Worm (Caenorhabditis elegans) whole organism, midembryonic: Measurements from ENCODE around the gene frpr-5.

Source experiments
- T22C8.4 ChIP-seq: fragments of 200-800 bp; sonication (Bioruptor generic); IDR thresholded peaks from 2 replicates; pipeline ENCODE4 v1.3.6; 2022; ENCODE audit warnings: missing genetic modification characterization, missing compliant biosample characterization
- cog-1 ChIP-seq: sonication (generic microtip); optimal IDR thresholded peaks from 2 replicates; lab custom pipeline; 2016; ENCODE audit warnings: missing genetic modification characterization, missing compliant biosample characterization
- flt-1 ChIP-seq: fragments of 200-800 bp; sonication (Bioruptor generic); IDR thresholded peaks from 2 replicates; pipeline ENCODE4 v1.3.6; 2022; ENCODE audit warnings: missing genetic modification characterization, missing compliant biosample characterization
- klf-2 ChIP-seq: fragments of 200-800 bp; sonication (Bioruptor generic); conservative IDR thresholded peaks from 2 replicates; pipeline ENCODE4 v1.3.6; 2022; ENCODE audit warnings: missing genetic modification reagents, missing genetic modification characterization, missing compliant biosample characterization
- med-1 ChIP-seq: sonication (generic microtip); optimal IDR thresholded peaks from 2 replicates; lab custom pipeline; 2017; ENCODE audit warnings: missing genetic modification characterization, mild to moderate bottlenecking, missing compliant biosample characterization, antibody characterized with exemption, missing genetic modification reagents; ENCODE audit not compliant: insufficient read depth
- tab-1 ChIP-seq: fragments of 200-800 bp; sonication (Bioruptor generic); IDR thresholded peaks from 2 replicates; pipeline ENCODE4 v1.3.6; 2022; ENCODE audit warnings: missing genetic modification characterization, missing compliant biosample characterization
- ztf-23 ChIP-seq: fragments of 200-800 bp; sonication (Bioruptor generic); IDR thresholded peaks from 2 replicates; pipeline ENCODE4 v1.3.6; 2022; ENCODE audit warnings: missing genetic modification reagents, missing genetic modification characterization, missing compliant biosample characterization

DNA sequence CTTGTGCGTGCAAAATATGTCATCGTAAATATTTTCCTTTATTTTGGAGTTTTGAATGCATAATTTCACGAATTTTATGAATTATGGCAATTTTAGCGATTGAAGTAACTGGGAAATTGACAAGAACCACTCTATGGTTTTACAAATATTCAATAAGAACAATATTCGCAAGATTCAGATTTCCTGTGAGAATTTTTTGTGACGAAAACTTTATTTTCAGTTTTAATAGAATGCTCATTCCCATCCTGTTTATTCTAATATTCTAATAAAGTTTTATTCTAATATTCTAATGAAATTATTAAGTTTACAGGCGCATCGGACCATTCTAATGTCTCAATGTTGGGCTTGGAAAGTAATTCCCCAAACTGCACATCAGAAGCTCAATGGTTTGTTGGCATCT lies 12.7 kb downstream of the frpr-5 start, which contains the start of gene R11G10.3:
- TF ChIP-seq T22C8.4 (GFP tag; lab: Robert Waterston, UW): no peak
- no peak for TF ChIP-seq flt-1 (GFP tag; lab: Robert Waterston, UW)
- TF ChIP-seq cog-1 (tag; lab: Kevin White, UChicago): no peak
- TF ChIP-seq ztf-23 (GFP tag; lab: Robert Waterston, UW): no peak
- no peak for TF ChIP-seq klf-2 (GFP tag; lab: Robert Waterston, UW)
- no peak for TF ChIP-seq tab-1 (GFP tag; lab: Robert Waterston, UW)
- TF ChIP-seq med-1 (GFP tag; lab: Kevin White, UChicago): no peak
